Worm (Caenorhabditis elegans) whole organism, late embryonic: ENCODE measurements around the gene M6.11.

Experiments used
- C08G9.2 ChIP-seq: sonication (generic microtip); optimal IDR thresholded peaks from 2 replicates; lab custom pipeline; 2016; ENCODE audit warnings: mild to moderate bottlenecking, missing genetic modification characterization, moderate library complexity, missing compliant biosample characterization
- C38D4.7 ChIP-seq: fragments of 200-800 bp; sonication (Bioruptor generic); optimal IDR thresholded peaks from 2 replicates; lab custom pipeline; 2018; ENCODE audit warnings: mild to moderate bottlenecking, missing genetic modification characterization, moderate library complexity, missing compliant biosample characterization
- K09A11.1 ChIP-seq: sonication (generic microtip); optimal IDR thresholded peaks from 2 replicates; lab custom pipeline; 2017; ENCODE audit warnings: antibody characterized with exemption, mild to moderate bottlenecking, missing genetic modification characterization, missing compliant biosample characterization; ENCODE audit not compliant: insufficient read depth
- T23F11.4 ChIP-seq: fragments of 200-800 bp; sonication (Bioruptor generic); optimal IDR thresholded peaks from 2 replicates; lab custom pipeline; 2018; ENCODE audit warnings: mild to moderate bottlenecking, missing genetic modification characterization, missing compliant biosample characterization
- Y22D7AL.16 ChIP-seq: sonication (generic microtip); optimal IDR thresholded peaks from 2 replicates; lab custom pipeline; 2016; ENCODE audit warnings: missing genetic modification characterization, missing compliant biosample characterization
- ahr-1 ChIP-seq: sonication (generic microtip); optimal IDR thresholded peaks from 2 replicates; lab custom pipeline; 2016; ENCODE audit warnings: missing genetic modification characterization, missing compliant biosample characterization
- ama-1 ChIP-seq: fragments of 150-350 bp; optimal IDR thresholded peaks from 2 replicates; lab custom pipeline; 2014
- ceh-18 ChIP-seq: sonication (generic microtip); optimal IDR thresholded peaks from 2 replicates; lab custom pipeline; 2016; ENCODE audit warnings: missing genetic modification characterization, missing compliant biosample characterization
- ceh-22 ChIP-seq: sonication (generic microtip); optimal IDR thresholded peaks from 2 replicates; lab custom pipeline; 2017; ENCODE audit warnings: missing biosample characterization, missing genetic modification characterization
- ceh-24 ChIP-seq: sonication (generic microtip); optimal IDR thresholded peaks from 2 replicates; lab custom pipeline; 2016; ENCODE audit warnings: mild to moderate bottlenecking, missing genetic modification characterization, missing compliant biosample characterization
- ceh-34 ChIP-seq: sonication (generic microtip); optimal IDR thresholded peaks from 2 replicates; lab custom pipeline; 2016; ENCODE audit warnings: mild to moderate bottlenecking, missing genetic modification characterization, missing compliant biosample characterization
- ceh-48 ChIP-seq: sonication (generic microtip); optimal IDR thresholded peaks from 2 replicates; lab custom pipeline; 2016; ENCODE audit warnings: missing genetic modification characterization, inconsistent platforms, missing compliant biosample characterization
- ceh-6 ChIP-seq: fragments of 200-800 bp; sonication (Bioruptor generic); optimal IDR thresholded peaks from 2 replicates; lab custom pipeline; 2018; ENCODE audit warnings: mild to moderate bottlenecking, missing genetic modification characterization, missing compliant biosample characterization
- ceh-9 ChIP-seq: sonication (generic microtip); optimal IDR thresholded peaks from 2 replicates; lab custom pipeline; 2016; ENCODE audit warnings: mild to moderate bottlenecking, missing genetic modification characterization, inconsistent platforms, missing compliant biosample characterization
- che-1 ChIP-seq: sonication (generic microtip); optimal IDR thresholded peaks from 2 replicates; lab custom pipeline; 2016; ENCODE audit warnings: mild to moderate bottlenecking, missing genetic modification characterization, missing compliant biosample characterization
- dmd-4 ChIP-seq: sonication (generic microtip); optimal IDR thresholded peaks from 2 replicates; lab custom pipeline; 2016; ENCODE audit warnings: borderline replicate concordance, missing genetic modification characterization, missing compliant biosample characterization
- dve-1 ChIP-seq: sonication (generic microtip); optimal IDR thresholded peaks from 2 replicates; lab custom pipeline; 2017; ENCODE audit warnings: antibody characterized with exemption, mild to moderate bottlenecking, missing genetic modification characterization, missing compliant biosample characterization
- elt-2 ChIP-seq: sonication (generic microtip); optimal IDR thresholded peaks from 2 replicates; lab custom pipeline; 2016; ENCODE audit warnings: missing genetic modification reagents, missing genetic modification characterization, missing compliant biosample characterization
- elt-4 ChIP-seq: sonication (generic microtip); optimal IDR thresholded peaks from 2 replicates; lab custom pipeline; 2016; ENCODE audit warnings: missing genetic modification characterization, missing compliant biosample characterization
- fax-1 ChIP-seq: sonication (generic microtip); optimal IDR thresholded peaks from 2 replicates; lab custom pipeline; 2016; ENCODE audit warnings: missing genotype, missing genetic modification characterization, missing compliant biosample characterization
- hlh-30 ChIP-seq: sonication (generic microtip); optimal IDR thresholded peaks from 2 replicates; lab custom pipeline; 2017; ENCODE audit warnings: antibody characterized with exemption, missing genetic modification characterization, missing compliant biosample characterization; ENCODE audit not compliant: insufficient read depth
- hlh-8 ChIP-seq: sonication (generic microtip); optimal IDR thresholded peaks from 2 replicates; lab custom pipeline; 2016; ENCODE audit warnings: missing genotype, missing genetic modification characterization, missing compliant biosample characterization
- mec-3 ChIP-seq: sonication (generic microtip); optimal IDR thresholded peaks from 2 replicates; lab custom pipeline; 2016; ENCODE audit warnings: borderline replicate concordance, missing genetic modification characterization, missing compliant biosample characterization
- npax-4 ChIP-seq: sonication (generic microtip); optimal IDR thresholded peaks from 2 replicates; lab custom pipeline; 2016; ENCODE audit warnings: missing genetic modification characterization, missing compliant biosample characterization
- pax-1 ChIP-seq: fragments of 150-350 bp; optimal IDR thresholded peaks from 2 replicates; lab custom pipeline; 2014; ENCODE audit warnings: missing biosample characterization, missing genetic modification characterization
- pha-4 ChIP-seq: fragments of 150-350 bp; optimal IDR thresholded peaks from 2 replicates; lab custom pipeline; 2018; ENCODE audit warnings: missing biosample characterization, missing genetic modification reagents, missing genetic modification characterization
- pros-1 ChIP-seq: fragments of 150-350 bp; optimal IDR thresholded peaks from 2 replicates; lab custom pipeline; 2014; ENCODE audit warnings: missing biosample characterization, missing genetic modification reagents, missing genetic modification characterization
- ref-2 ChIP-seq: sonication (generic microtip); optimal IDR thresholded peaks from 2 replicates; lab custom pipeline; 2016; ENCODE audit warnings: missing genetic modification characterization, missing compliant biosample characterization
- sdc-2 ChIP-seq: sonication (generic microtip); optimal IDR thresholded peaks from 2 replicates; lab custom pipeline; 2016; ENCODE audit warnings: missing genotype, missing genetic modification characterization, missing compliant biosample characterization
- sox-4 ChIP-seq: sonication (generic microtip); optimal IDR thresholded peaks from 2 replicates; lab custom pipeline; 2017; ENCODE audit warnings: mild to moderate bottlenecking, missing genetic modification characterization, inconsistent platforms, missing compliant biosample characterization
- tbx-2 ChIP-seq: sonication (generic microtip); optimal IDR thresholded peaks from 2 replicates; lab custom pipeline; 2016; ENCODE audit warnings: missing genetic modification characterization, missing compliant biosample characterization
- unc-3 ChIP-seq, 2 experiments: fragments of 200-800 bp in 1 of 2; sonication (Bioruptor generic) in 1 of 2; sonication (generic microtip) in 1 of 2; conservative IDR thresholded peaks in 1 of 2; optimal IDR thresholded peaks in 1 of 2; 2 replicates each; pipeline versions ENCODE4 v1.3.6 to Lab custom; 2016 to 2022; ENCODE audit warnings: missing compliant biosample characterization in 2 of 2, missing genetic modification characterization in 2 of 2, missing genetic modification reagents in 1 of 2
- unc-42 ChIP-seq: sonication (generic microtip); optimal IDR thresholded peaks from 2 replicates; lab custom pipeline; 2016; ENCODE audit warnings: missing genotype, missing genetic modification characterization, missing compliant biosample characterization
- unc-55 ChIP-seq: sonication (generic microtip); optimal IDR thresholded peaks from 2 replicates; lab custom pipeline; 2017; ENCODE audit warnings: missing biosample characterization, missing genetic modification reagents, missing genetic modification characterization
- unc-86 ChIP-seq: sonication (generic microtip); optimal IDR thresholded peaks from 2 replicates; lab custom pipeline; 2016; ENCODE audit warnings: missing genetic modification characterization, missing compliant biosample characterization
- zip-5 ChIP-seq: sonication (generic microtip); optimal IDR thresholded peaks from 2 replicates; lab custom pipeline; 2016; ENCODE audit warnings: missing genetic modification characterization, missing compliant biosample characterization
- ztf-16 ChIP-seq: sonication (generic microtip); optimal IDR thresholded peaks from 2 replicates; lab custom pipeline; 2017; ENCODE audit warnings: missing genetic modification characterization, missing compliant biosample characterization

M6.11 gene

ce11 chrX:680920-681319 is 39.6 kb upstream of the M6.11 start, which contains the start of gene T19D7.7:
Gene T19D7.7 (minus strand): TSS chrX:681020.
- TF ChIP-seq sox-4 (tag; lab: Kevin White, UChicago), result no peak
- no peak for TF ChIP-seq ama-1
- TF ChIP-seq unc-55 (GFP tag; lab: Kevin White, UChicago), result no peak
- no peak for TF ChIP-seq K09A11.1 (tag; lab: Kevin White, UChicago)
- TF ChIP-seq hlh-8 (tag; lab: Kevin White, UChicago), result no peak
- TF ChIP-seq ceh-34 (tag; lab: Kevin White, UChicago), result no peak
- no peak for TF ChIP-seq T23F11.4 (GFP tag; lab: Kevin White, UChicago)
- no peak for TF ChIP-seq dmd-4 (tag; lab: Kevin White, UChicago)
- TF ChIP-seq npax-4 (tag; lab: Kevin White, UChicago), result no peak
- TF ChIP-seq hlh-30 (tag; lab: Kevin White, UChicago), result no peak
- TF ChIP-seq ref-2 (tag; lab: Kevin White, UChicago), result no peak
- no peak for TF ChIP-seq unc-3 (GFP tag; conservative IDR thresholded peaks at IDR 0.05; lab: Robert Waterston, UW)
- no peak for TF ChIP-seq unc-3 (tag; optimal IDR thresholded peaks at IDR 0.05; lab: Kevin White, UChicago)
- no peak for TF ChIP-seq dve-1 (tag; lab: Kevin White, UChicago)
- TF ChIP-seq ceh-18 (tag; lab: Kevin White, UChicago), result no peak
- TF ChIP-seq ahr-1 (tag; lab: Kevin White, UChicago), result no peak
- TF ChIP-seq ceh-9, result no peak
- no peak for TF ChIP-seq ceh-6 (GFP tag; lab: Kevin White, UChicago)

- TF ChIP-seq C38D4.7 (GFP tag; lab: Kevin White, UChicago) (no peak), pha-4 (tag; lab: Kevin White, UChicago) (no peak), Y22D7AL.16 (tag; lab: Kevin White, UChicago) (no peak), pros-1 (tag; lab: Kevin White, UChicago) (no peak), ceh-22 (tag; lab: Kevin White, UChicago) (no peak), pax-1 (tag; lab: Kevin White, UChicago) (no peak), tbx-2 (tag; lab: Kevin White, UChicago) (no peak), unc-42 (tag; lab: Kevin White, UChicago) (no peak), dve-1 (tag; lab: Kevin White, UChicago) (no peak), ceh-24 (tag; lab: Kevin White, UChicago) (no peak), hlh-8 (tag; lab: Kevin White, UChicago) (no peak)
These were observed 30.5 kb upstream of the M6.11 start, which contains the start of gene lgc-32 for ce11 chrX:671807-672206. Gene lgc-32 (plus strand): TSS chrX:672107.

ce11 chrX:670603-671002 is 29.3 kb upstream of the M6.11 start, which contains the start of gene T19D7.6:
Gene T19D7.6 (minus strand): TSS chrX:670800.
- peak; percentile 21 for TF ChIP-seq elt-2
- no peak for TF ChIP-seq mec-3

ce11 chrX:666125-666524 is 24.8 kb upstream of the M6.11 start, which contains the start of gene T19D7.5:
Gene T19D7.5 (minus strand): TSS chrX:666225.
- TF ChIP-seq npax-4 (tag; lab: Kevin White, UChicago) (no peak), fax-1 (no peak), hlh-8 (tag; lab: Kevin White, UChicago) (no peak), pax-1 (tag; lab: Kevin White, UChicago) (no peak), elt-4 (tag; lab: Kevin White, UChicago) (no peak), C08G9.2 (tag; lab: Kevin White, UChicago) (no peak), ceh-24 (tag; lab: Kevin White, UChicago) (no peak), unc-86 (tag; lab: Kevin White, UChicago) (no peak), mec-3 (no peak), ceh-22 (tag; lab: Kevin White, UChicago) (no peak), sdc-2 (tag; lab: Kevin White, UChicago) (no peak), ahr-1 (tag; lab: Kevin White, UChicago) (no peak), ceh-9 (no peak), che-1 (tag; lab: Kevin White, UChicago) (no peak), ztf-16 (tag; lab: Kevin White, UChicago) (no peak), tbx-2 (tag; lab: Kevin White, UChicago) (no peak), zip-5 (no peak), ceh-48 (tag; lab: Kevin White, UChicago) (no peak)
- TF ChIP-seq, all 69 proteins: peak for 0
